Fruit fly (Drosophila melanogaster) S2 (cell line): Measurements from ENCODE around the gene Adgf-C.

Experiments used
- CG8478 ChIP-seq: fragments of >200 bp; optimal IDR thresholded peaks from 2 replicates; lab custom pipeline; 2018
- CTCF ChIP-seq, 2 experiments: fragments of >200 bp; optimal IDR thresholded peaks; 2 replicates each; lab custom pipeline; 2018

Adgf-C gene

DNA sequence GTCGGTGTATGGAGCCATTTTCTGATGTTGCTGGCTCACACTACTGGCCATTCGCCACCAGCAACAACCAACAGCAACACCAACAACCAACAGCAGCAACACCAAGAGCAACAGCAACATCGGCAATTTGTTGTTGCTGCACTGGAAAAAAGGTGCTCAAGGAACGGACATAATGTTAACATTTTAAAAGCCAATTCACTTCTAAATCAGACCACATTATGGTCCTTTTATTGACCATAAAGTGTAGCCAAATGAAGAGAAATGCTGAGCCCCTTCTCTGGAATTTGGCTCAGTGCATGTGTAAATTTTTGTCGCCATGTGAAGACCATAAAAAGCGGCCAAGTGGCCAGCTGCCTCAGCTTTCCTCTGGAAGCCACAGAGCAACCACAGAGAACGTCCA lies 10.3 kb downstream of the Adgf-C start:
- TF ChIP-seq CG8478 (no peak), CTCF (optimal IDR thresholded peaks at IDR 0.05; lab: Kevin White, UChicago) (no peak)

DNA sequence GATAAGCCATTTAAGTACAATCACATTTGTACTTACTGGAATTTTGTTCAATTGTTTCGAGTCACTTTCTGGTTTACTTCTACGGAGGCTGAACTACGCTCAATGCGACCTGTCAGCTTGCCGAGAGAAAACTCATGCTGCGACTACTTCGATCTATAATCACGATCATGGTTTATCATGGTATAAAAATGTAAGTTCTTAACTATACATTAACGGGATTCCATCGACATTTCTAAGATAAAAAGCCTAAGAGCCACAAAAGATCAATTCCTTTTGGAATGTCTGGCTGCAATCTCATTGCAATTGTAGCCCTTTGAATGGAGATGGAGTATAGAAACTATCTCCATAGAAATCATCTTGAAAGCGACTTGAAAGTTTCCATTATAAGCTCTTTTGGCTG lies 11.5 kb downstream of the Adgf-C start, which contains the start of gene Ubc87F:
Ubc87F (minus strand) TSS at position 101 of the 400 bp plus-strand sequence.
- no peak for TF ChIP-seq CTCF (optimal IDR thresholded peaks at IDR 0.05; lab: Kevin White, UChicago)
- TF ChIP-seq CG8478, result no peak

DNA sequence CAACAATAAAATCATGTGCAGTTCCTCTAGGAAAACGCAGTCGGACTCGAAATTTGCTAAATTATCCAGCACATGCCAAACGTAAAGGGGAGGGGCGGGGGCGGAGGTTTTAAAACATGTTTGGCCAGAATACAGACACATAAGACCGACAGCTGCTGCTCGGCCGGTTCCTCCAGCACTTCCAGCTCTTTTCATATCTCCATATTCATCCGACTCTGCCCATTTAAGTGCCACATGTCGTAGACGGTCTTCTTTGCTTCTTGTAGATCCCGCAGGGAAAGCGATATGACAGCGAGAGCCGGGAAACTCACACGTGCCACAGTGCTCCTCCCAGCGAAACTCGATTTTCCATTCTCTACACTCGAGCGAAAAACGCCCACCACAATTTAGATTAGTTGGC lies 12.5 kb downstream of the Adgf-C start:
- TF ChIP-seq CTCF (optimal IDR thresholded peaks at IDR 0.05; lab: Kevin White, UChicago), result no peak
- no peak for TF ChIP-seq CG8478

DNA sequence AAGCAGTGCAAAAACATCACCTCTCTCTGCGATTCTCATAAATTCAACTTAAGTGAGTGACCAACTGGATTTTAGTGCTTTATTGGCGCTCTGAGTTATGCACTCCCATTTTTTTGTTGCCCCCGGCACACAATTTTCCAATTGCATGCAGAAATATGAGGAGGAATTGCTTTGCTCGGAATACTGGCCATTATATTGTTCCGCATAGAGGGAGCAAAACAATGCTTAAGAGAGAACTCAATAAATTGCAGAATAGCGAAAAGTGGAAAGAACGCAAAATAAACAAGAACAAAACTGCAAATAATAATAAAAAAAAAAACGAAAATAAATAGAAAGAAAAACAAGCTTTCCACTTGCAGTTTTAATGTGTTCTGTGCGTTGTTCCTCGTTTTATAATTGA lies 14.2 kb downstream of the Adgf-C start:
- TF ChIP-seq CG8478 (no peak), CTCF (optimal IDR thresholded peaks at IDR 0.05; lab: Kevin White, UChicago) (no peak)

DNA sequence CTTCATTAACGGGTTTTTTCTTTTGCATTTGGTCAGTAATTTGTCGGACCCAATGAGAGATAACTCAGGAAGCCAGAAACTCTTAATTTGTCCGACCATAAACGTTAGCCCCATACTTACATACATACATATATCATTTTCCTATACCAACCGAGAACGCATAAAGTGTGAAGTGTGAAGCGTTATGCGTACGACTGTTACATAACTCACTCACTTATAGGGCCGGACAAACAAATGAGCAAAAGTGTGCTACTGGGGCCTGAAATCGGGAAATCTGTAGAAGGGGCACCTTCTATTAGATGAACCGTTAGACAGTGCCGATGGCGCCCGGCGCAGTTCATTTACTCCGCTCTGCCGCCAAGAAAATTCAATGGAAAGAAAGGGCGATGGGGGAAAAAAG lies 15.4 kb downstream of the Adgf-C start:
- no peak for TF ChIP-seq CG8478

DNA sequence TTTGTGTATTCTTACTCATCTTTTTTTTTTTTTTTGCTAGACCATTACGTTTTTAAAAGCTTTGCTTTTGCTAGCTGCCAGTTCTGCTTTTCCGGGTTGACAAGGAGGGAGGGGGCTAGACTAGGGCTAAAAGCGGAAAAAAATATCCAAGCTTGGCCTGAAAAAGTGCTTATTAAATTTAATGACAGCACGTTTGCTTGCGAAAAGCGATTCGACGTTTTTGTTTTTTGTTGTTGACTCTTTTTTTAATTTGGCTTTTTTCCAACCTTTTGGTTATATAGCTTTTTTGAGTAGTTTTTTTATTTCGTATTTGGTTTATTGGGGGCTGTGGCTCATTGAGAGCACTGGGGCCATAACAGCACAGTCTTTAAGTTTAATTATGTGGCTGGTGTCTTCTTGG lies 15.9 kb downstream of the Adgf-C start:
- TF ChIP-seq CG8478 (no peak), CTCF (optimal IDR thresholded peaks at IDR 0.05; lab: Kevin White, UChicago) (no peak)

DNA sequence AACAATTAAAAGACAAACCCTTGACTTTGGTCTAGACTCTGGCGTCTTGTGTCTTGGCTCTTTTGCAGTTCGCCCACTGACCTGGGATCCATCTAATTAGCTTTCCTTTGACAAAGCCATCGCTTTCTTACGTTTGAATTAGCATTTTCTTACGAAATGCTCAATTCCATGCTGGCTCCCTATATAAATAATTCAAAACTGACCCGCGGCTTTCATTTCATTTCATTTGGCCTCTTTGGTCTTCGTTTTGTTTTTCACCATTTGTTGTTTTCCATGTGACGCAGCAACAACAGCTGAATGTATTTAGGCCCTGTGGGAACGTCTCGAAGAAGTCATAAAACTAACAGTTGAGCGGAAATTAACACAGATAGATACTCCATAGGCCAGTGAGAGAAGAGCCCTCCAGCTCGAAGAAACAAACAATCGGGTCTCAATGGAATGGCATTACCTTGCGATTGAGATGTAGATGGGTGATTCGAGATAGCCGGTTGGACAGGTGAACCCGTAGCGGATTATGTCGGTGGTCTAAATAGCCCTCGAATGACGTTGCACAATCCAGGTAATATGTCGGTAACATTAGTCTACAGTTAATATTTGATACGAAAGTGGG lies 17.6 kb downstream of the Adgf-C start:
- TF ChIP-seq CG8478 (no peak), CTCF (optimal IDR thresholded peaks at IDR 0.05; lab: Kevin White, UChicago) (no peak)

DNA sequence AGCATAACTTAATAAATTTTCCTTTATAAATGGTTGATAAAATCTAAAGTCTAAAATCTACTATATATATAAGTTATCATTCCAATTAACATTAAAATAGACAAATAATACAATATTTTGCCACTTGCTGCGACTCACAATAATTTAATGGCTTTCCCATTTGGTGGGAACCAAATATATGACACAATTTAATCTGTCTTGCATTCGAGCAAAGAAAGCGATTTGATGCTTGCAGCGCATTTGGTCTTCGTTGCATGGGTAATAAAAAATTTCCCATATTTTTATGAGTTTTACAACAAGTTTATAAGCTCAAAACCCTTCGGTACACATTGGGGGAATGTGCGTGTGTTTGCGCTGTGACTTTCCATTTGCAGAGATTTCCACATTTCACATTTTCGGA lies 20.2 kb downstream of the Adgf-C start:
- TF ChIP-seq CTCF (optimal IDR thresholded peaks at IDR 0.05; lab: Kevin White, UChicago) (no peak), CG8478 (no peak)

DNA sequence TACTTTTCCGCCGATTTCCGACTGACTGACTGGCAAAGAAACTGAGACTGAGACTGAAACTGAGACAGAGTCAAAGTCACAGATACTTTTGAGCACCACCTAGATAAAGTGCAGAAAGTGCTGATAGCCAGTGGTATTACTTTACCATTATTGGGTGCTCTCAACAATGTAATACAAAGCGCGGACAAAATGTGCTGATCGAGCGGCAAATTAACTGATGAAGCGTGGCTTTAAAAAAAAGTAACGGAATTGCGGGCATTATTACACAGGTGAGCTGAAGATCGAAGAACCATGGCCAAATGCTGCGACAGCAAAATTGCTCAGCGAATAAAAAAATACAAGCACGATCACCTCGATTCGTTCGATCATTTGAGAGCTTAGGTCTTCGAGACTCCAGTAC lies 22.3 kb downstream of the Adgf-C start:
- no peak for TF ChIP-seq CG8478
- no peak for TF ChIP-seq CTCF (optimal IDR thresholded peaks at IDR 0.05; lab: Kevin White, UChicago)

DNA sequence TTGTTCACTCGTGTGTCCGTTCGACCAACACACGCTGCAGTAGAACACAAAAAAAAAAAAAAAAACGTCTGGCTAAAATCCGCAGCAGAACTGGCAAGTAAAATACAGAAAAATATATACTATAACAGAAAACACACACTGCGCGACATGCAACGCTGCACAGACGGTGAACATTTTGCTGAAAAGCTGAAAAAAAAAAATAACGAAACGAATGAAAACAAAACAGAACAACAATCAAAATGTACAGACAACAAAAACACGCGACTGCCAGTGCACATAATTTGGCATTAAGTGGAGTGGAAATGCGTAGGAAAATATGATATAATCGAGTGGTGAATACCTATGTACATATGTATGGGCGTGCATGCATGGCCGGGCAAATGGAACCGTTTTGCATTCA lies 23.4 kb downstream of the Adgf-C start:
- TF ChIP-seq CG8478 (no peak), CTCF (optimal IDR thresholded peaks at IDR 0.05; lab: Kevin White, UChicago) (no peak)

DNA sequence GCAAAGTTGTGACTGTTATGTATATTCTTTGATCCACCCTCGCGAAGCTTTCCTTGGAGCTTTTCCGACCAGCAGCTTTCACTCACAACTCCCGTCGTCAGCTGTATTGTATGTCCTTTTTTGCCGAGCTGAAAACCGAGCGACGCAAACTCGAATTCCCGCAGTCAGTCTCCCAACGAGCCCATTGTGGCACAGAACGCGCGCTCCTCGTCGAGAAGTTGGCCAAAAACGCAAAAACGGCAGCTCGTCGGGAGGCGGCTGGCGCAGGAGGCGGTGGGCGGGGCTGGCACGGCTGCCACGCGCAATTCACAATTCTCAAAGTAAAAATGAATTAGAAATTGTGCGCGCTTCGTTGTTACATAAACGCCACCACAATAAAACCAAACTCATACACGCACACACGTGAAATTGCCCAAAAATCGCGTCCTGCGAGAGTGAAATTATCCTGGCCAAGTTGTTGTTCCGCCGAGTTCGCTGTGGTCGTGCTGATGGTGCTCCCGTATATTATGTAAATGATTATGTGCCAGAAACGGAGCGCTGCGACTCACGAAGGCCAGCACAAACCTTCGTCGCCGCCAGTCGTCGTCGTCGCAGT lies 28.8 kb downstream of the Adgf-C start:
- TF ChIP-seq CG8478, result no peak

DNA sequence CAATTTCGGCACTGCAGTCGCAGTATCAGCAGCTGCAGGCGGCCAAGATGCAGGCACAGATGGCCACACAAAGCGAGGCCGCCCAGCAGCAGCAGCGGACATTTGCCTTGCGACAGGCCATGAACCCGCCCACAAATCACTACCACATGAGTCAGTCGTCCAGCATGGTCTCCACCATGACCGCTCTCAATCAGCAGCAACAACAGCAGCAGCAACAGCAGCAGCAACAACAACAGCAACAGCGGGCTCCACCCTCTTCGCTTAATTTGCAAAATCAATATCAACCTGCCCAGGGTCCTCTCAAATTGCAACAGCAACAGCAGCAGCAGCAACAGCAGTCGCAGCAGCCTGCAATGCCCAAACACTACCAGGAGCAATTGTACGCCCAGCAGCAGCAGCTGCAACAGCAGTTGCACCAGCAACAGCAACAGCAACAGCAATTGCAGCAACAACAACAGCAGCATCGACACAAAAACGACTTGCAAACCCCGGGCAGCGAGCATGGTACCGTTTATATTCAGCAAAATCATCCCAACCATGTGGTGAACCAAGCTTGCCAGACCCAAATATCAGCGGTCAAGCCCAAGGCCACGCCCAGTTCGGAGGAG lies 39.6 kb downstream of the Adgf-C start:
- no peak for TF ChIP-seq CTCF (optimal IDR thresholded peaks at IDR 0.05; lab: Kevin White, UChicago)
- no peak for TF ChIP-seq CG8478
